Fruit fly (Drosophila melanogaster): ENCODE data around the gene Myo61F.

DNA sequence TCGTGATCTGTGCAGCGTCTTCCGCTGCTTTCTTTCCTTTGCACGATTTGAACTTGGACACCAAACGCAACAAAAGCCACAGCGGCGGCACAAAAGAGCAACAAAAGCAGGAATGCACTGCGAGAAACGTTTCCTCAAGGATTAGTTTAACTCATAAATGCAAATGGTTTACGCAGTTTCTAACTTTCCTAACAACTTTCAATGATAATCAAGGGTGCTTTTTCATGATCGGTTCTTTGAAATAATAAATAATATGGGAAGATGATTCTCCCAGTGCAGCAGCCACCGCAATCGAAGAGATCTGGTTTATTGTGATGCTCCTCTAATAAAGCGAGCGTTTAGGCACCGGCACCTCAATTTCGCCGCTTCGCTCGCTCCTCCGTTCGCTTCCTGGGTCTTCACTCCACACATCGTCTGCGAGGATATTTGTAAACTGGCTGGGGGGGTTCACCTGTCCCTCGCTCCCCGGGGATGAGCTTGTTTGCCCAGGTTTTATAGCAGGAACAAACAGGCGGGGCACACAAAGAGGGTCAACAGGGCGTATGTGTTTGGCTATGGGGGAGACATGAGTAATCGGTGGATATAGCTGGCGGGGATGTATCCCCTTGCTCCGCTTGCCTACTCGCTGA, 931 bp downstream of the Myo61F start:
- TF ChIP-seq h (optimal IDR thresholded peaks at IDR 0.05) (no peak), ttk (optimal IDR thresholded peaks at IDR 0.05) (no peak), Myc (optimal IDR thresholded peaks at IDR 0.05) (no peak), psq (optimal IDR thresholded peaks at IDR 0.05) (no peak), Sin3A (optimal IDR thresholded peaks at IDR 0.05) (no peak)

All from Kc167 (cell line).